Worm (Caenorhabditis elegans) whole organism, L3 larva: ENCODE measurements around the gene F33E11.3.

Source experiments
- R02D3.7 ChIP-seq: fragments of 150-350 bp; optimal IDR thresholded peaks from 2 replicates; lab custom pipeline; 2014; ENCODE audit warnings: missing biosample characterization, missing genetic modification characterization
- ceh-9 ChIP-seq: sonication (generic microtip); optimal IDR thresholded peaks from 2 replicates; lab custom pipeline; 2018; ENCODE audit warnings: missing biosample characterization, missing genetic modification characterization
- fkh-10 ChIP-seq: sonication (generic microtip); optimal IDR thresholded peaks from 2 replicates; lab custom pipeline; 2017; ENCODE audit warnings: missing biosample characterization, missing genetic modification reagents, missing genetic modification characterization
- nfya-1 ChIP-seq: sonication (generic microtip); optimal IDR thresholded peaks from 2 replicates; lab custom pipeline; 2017; ENCODE audit warnings: missing genetic modification characterization, mild to moderate bottlenecking, missing compliant biosample characterization, antibody characterized with exemption, moderate library complexity; ENCODE audit not compliant: insufficient read depth
- nhr-25 ChIP-seq: sonication (generic microtip); optimal IDR thresholded peaks from 2 replicates; lab custom pipeline; 2017; ENCODE audit warnings: missing biosample characterization, missing genetic modification characterization
- nhr-28 ChIP-seq: fragments of 150-350 bp; optimal IDR thresholded peaks from 2 replicates; lab custom pipeline; 2014; ENCODE audit warnings: missing biosample characterization, missing genetic modification characterization
- pha-4 ChIP-seq: fragments of 150-350 bp; optimal IDR thresholded peaks from 2 replicates; lab custom pipeline; 2014; ENCODE audit warnings: missing biosample characterization, missing genetic modification reagents, missing genetic modification characterization
- sea-2 ChIP-seq: fragments of 150-350 bp; sonication (generic microtip); optimal IDR thresholded peaks from 4 replicates; lab custom pipeline; 2014; ENCODE audit warnings: missing biosample characterization, missing genetic modification reagents, missing genetic modification characterization
- snpc-4 ChIP-seq: fragments of 150-350 bp; optimal IDR thresholded peaks from 2 replicates; lab custom pipeline; 2014; ENCODE audit warnings: missing biosample characterization, missing genetic modification characterization
- unc-39 ChIP-seq: sonication (generic microtip); optimal IDR thresholded peaks from 4 replicates; lab custom pipeline; 2017; ENCODE audit warnings: missing biosample characterization, missing genetic modification characterization

DNA sequence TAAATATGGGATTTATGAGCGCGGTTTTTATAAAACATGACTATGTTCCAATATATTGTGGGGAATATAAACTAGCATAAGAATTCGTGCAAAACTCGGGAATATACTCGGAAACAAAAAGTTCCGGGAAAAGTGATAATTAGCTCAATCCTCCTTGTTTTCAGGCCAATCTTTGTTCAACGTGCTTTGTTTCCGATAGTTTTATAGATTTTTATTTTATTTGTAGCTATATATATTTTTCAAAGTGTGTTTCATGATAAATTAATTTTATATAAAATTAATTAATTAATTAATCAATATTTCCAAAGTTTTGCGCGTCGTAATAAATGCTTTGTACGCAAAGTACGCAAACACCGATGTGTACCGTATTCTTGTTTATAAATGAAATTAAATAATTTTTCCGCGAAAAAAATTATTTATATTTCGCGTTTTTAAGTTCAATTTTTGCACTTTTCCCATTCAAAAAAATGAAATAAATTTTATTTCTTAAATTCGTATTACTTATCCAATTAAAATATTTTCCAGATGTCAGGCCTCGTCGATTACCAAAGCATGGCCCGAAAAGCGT is 7.0 kb downstream of the F33E11.3 start, which contains the start of gene F33E11.2:
- TF ChIP-seq nhr-25 (tag; lab: Kevin White, UChicago) (no peak), sea-2 (GFP tag; lab: Kevin White, UChicago) (no peak), nhr-28 (tag; lab: Kevin White, UChicago) (no peak), snpc-4 (no peak), ceh-9 (no peak), unc-39 (tag; lab: Kevin White, UChicago) (no peak), pha-4 (tag; lab: Kevin White, UChicago) (no peak), R02D3.7 (tag; lab: Kevin White, UChicago) (no peak), nfya-1 (no peak), fkh-10 (no peak)
